Worm (Caenorhabditis elegans) whole organism, L1 larva: ENCODE data around the gene C25G4.8.

Experiments used
- C04F5.9 ChIP-seq: sonication (generic microtip); optimal IDR thresholded peaks from 2 replicates; lab custom pipeline; 2016; ENCODE audit warnings: missing genetic modification characterization, missing compliant biosample characterization
- aly-2 ChIP-seq: fragments of 150-350 bp; optimal IDR thresholded peaks from 2 replicates; lab custom pipeline; 2014; ENCODE audit warnings: missing biosample characterization, missing genetic modification characterization
- ama-1 ChIP-seq: fragments of 150-350 bp; optimal IDR thresholded peaks from 2 replicates; lab custom pipeline; 2014
- ceh-63 ChIP-seq: fragments of 200-800 bp; sonication (Bioruptor generic); optimal IDR thresholded peaks from 2 replicates; lab custom pipeline; 2018; ENCODE audit warnings: mild to moderate bottlenecking, missing genetic modification characterization, missing compliant biosample characterization
- ces-1 ChIP-seq: fragments of 150-350 bp; optimal IDR thresholded peaks from 2 replicates; lab custom pipeline; 2014; ENCODE audit warnings: missing biosample characterization, missing genetic modification reagents, missing genetic modification characterization
- dsc-1 ChIP-seq: sonication (generic microtip); optimal IDR thresholded peaks from 2 replicates; lab custom pipeline; 2016; ENCODE audit warnings: mild to moderate bottlenecking, missing genetic modification characterization, missing compliant biosample characterization
- efl-1 ChIP-seq, 4 experiments: fragments of 150-350 bp; optimal IDR thresholded peaks in 3 of 4; peaks in 1 of 4; 1 replicate in 1 of 4; 2 replicates in 3 of 4; lab custom pipeline; 2014; ENCODE audit warnings: missing biosample characterization in 2 of 4, missing genetic modification characterization in 2 of 4, missing genetic modification reagents in 2 of 4
- fkh-10 ChIP-seq: sonication (generic microtip); optimal IDR thresholded peaks from 2 replicates; lab custom pipeline; 2017; ENCODE audit warnings: missing biosample characterization, missing genetic modification reagents, missing genetic modification characterization
- grh-1 ChIP-seq: fragments of 200-800 bp; sonication (Bioruptor generic); IDR thresholded peaks from 2 replicates; pipeline ENCODE4 v1.3.6; 2022; ENCODE audit warnings: missing genetic modification reagents, missing genetic modification characterization, missing compliant biosample characterization
- hlh-17 ChIP-seq: fragments of 200-800 bp; sonication (Bioruptor generic); optimal IDR thresholded peaks from 2 replicates; lab custom pipeline; 2018; ENCODE audit warnings: missing genetic modification characterization, mild to moderate bottlenecking, missing compliant biosample characterization, moderate library complexity, borderline replicate concordance
- jun-1 ChIP-seq: fragments of 150-350 bp; optimal IDR thresholded peaks from 2 replicates; lab custom pipeline; 2014; ENCODE audit warnings: missing biosample characterization, missing genetic modification reagents, missing genetic modification characterization
- lin-13 ChIP-seq: fragments of 150-350 bp; optimal IDR thresholded peaks from 2 replicates; lab custom pipeline; 2014; ENCODE audit warnings: missing biosample characterization, missing genetic modification reagents, missing genetic modification characterization
- lin-35 ChIP-seq, 2 experiments: fragments of 150-350 bp; optimal IDR thresholded peaks; 2 replicates each; lab custom pipeline; 2014; ENCODE audit warnings: missing biosample characterization in 2 of 2, missing genetic modification characterization in 2 of 2, missing genetic modification reagents in 2 of 2
- lsy-2 ChIP-seq, 2 experiments: fragments of 150-350 bp; optimal IDR thresholded peaks; 2 replicates each; lab custom pipeline; 2014; ENCODE audit warnings: missing biosample characterization in 2 of 2, missing genetic modification characterization in 2 of 2
- mdl-1 ChIP-seq, 2 experiments: fragments of 150-350 bp; optimal IDR thresholded peaks; 2 replicates each; lab custom pipeline; 2014 to 2017; ENCODE audit warnings: missing biosample characterization in 2 of 2, missing genetic modification characterization in 2 of 2, inconsistent platforms in 1 of 2
- mef-2 ChIP-seq: fragments of 150-350 bp; optimal IDR thresholded peaks from 2 replicates; lab custom pipeline; 2014; ENCODE audit warnings: missing biosample characterization, missing genetic modification characterization
- mep-1 ChIP-seq: fragments of 150-350 bp; optimal IDR thresholded peaks from 2 replicates; lab custom pipeline; 2014; ENCODE audit warnings: missing biosample characterization, missing genetic modification characterization
- nhr-11 ChIP-seq: fragments of 150-350 bp; optimal IDR thresholded peaks from 2 replicates; lab custom pipeline; 2014; ENCODE audit warnings: missing biosample characterization, missing genetic modification characterization
- nhr-19 ChIP-seq: fragments of 200-800 bp; sonication (Bioruptor generic); conservative IDR thresholded peaks from 2 replicates; pipeline ENCODE4 v1.3.6; 2022; ENCODE audit warnings: missing genetic modification characterization, missing compliant biosample characterization
- nhr-20 ChIP-seq: sonication (generic microtip); optimal IDR thresholded peaks from 2 replicates; lab custom pipeline; 2016; ENCODE audit warnings: mild to moderate bottlenecking, missing genetic modification characterization, missing compliant biosample characterization
- nhr-47 ChIP-seq: sonication (generic microtip); optimal IDR thresholded peaks from 2 replicates; lab custom pipeline; 2016; ENCODE audit warnings: mild to moderate bottlenecking, missing genetic modification characterization, moderate library complexity, missing compliant biosample characterization
- nhr-71 ChIP-seq: sonication (generic microtip); optimal IDR thresholded peaks from 2 replicates; lab custom pipeline; 2016; ENCODE audit warnings: mild to moderate bottlenecking, missing genetic modification characterization, moderate library complexity, missing compliant biosample characterization
- nhr-76 ChIP-seq: sonication (generic microtip); optimal IDR thresholded peaks from 2 replicates; lab custom pipeline; 2017; ENCODE audit warnings: missing biosample characterization, missing genetic modification characterization
- nhr-77 ChIP-seq: fragments of 150-350 bp; optimal IDR thresholded peaks from 2 replicates; lab custom pipeline; 2014; ENCODE audit warnings: missing biosample characterization, missing genetic modification characterization
- nhr-90 ChIP-seq: sonication (generic microtip); optimal IDR thresholded peaks from 2 replicates; lab custom pipeline; 2016; ENCODE audit warnings: mild to moderate bottlenecking, missing genetic modification characterization, missing compliant biosample characterization; ENCODE audit not compliant: poor library complexity
- rnt-1 ChIP-seq: sonication (generic microtip); optimal IDR thresholded peaks from 2 replicates; lab custom pipeline; 2016; ENCODE audit warnings: mild to moderate bottlenecking, missing genetic modification characterization, moderate library complexity, missing compliant biosample characterization
- sptf-1 ChIP-seq: fragments of 150-350 bp; optimal IDR thresholded peaks from 2 replicates; lab custom pipeline; 2014; ENCODE audit warnings: missing biosample characterization, missing genetic modification characterization
- sup-37 ChIP-seq: fragments of 200-800 bp; sonication (Bioruptor generic); optimal IDR thresholded peaks from 2 replicates; lab custom pipeline; 2018; ENCODE audit warnings: mild to moderate bottlenecking, missing genetic modification characterization, missing compliant biosample characterization
- tbx-2 ChIP-seq: sonication (generic microtip); optimal IDR thresholded peaks from 2 replicates; lab custom pipeline; 2016; ENCODE audit warnings: missing genetic modification characterization, missing compliant biosample characterization
- unc-98 ChIP-seq: fragments of 200-800 bp; sonication (Bioruptor generic); IDR thresholded peaks from 2 replicates; pipeline ENCODE4 v1.3.6; 2022; ENCODE audit warnings: missing genetic modification characterization, missing compliant biosample characterization
- zip-4 ChIP-seq: fragments of 200-800 bp; sonication (Bioruptor generic); optimal IDR thresholded peaks from 2 replicates; lab custom pipeline; 2018; ENCODE audit warnings: mild to moderate bottlenecking, missing genetic modification characterization, moderate library complexity, missing compliant biosample characterization
- ztf-11 ChIP-seq, 2 experiments: sonication (generic microtip); optimal IDR thresholded peaks; 2 replicates each; lab custom pipeline; 2016 to 2017; ENCODE audit warnings: missing genetic modification characterization in 2 of 2, missing biosample characterization in 1 of 2, missing compliant biosample characterization in 1 of 2

C25G4.8 gene

DNA sequence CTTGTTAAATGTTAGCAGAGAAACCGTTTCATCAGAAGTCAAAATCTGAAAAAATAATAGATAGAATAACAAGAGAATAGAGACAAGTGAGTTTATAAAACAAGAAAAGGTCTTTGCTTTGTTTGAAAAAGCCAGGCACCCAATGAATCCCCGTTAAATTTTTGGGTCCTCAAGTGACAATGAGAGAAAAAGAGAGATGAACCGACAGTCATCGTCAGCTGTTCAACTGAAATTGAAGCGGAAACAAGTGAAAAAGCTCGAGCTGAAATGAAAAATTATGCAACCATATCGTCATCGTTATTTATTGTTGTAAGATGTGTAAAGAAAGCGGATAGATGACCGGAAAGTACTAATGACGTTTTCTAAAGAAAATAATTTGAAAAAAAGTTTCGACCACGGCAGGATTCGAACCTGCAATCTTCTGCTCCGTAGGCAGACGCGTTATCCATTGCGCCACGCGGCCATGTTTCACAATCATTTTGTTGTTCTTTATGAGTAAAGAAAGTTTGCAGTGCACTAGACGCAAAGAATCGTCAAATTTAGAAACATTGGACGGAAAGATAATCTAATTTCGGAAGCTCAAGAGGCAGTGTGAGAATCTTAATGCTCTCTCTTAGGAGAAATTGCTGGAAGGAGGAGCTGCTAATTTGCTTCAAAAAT lies 45.6 kb downstream of the C25G4.8 start, which contains the start of gene F08G5.3 (continued):
- TF ChIP-seq dsc-1 (tag; lab: Kevin White, UChicago): peak; percentile 56
- TF ChIP-seq efl-1 (optimal IDR thresholded peaks at IDR 0.05; lab: Kevin White, UChicago): peak in 1 of 2 experiments; percentile 43
- TF ChIP-seq efl-1 (GFP tag; optimal IDR thresholded peaks at IDR 0.05 in 1 of 2; lab: Kevin White, UChicago): peak; percentile 17 to 92
- peak; percentile 57 for TF ChIP-seq nhr-90 (tag; lab: Kevin White, UChicago)
- TF ChIP-seq mef-2 (tag; lab: Kevin White, UChicago): peak; percentile 4
- peak; percentile 4 for TF ChIP-seq rnt-1 (tag; lab: Kevin White, UChicago)
- TF ChIP-seq nhr-71 (tag; lab: Kevin White, UChicago): peak; percentile 65
- no peak for TF ChIP-seq nhr-76 (tag; lab: Kevin White, UChicago)
- no peak for TF ChIP-seq ces-1 (GFP tag; lab: Kevin White, UChicago)

DNA sequence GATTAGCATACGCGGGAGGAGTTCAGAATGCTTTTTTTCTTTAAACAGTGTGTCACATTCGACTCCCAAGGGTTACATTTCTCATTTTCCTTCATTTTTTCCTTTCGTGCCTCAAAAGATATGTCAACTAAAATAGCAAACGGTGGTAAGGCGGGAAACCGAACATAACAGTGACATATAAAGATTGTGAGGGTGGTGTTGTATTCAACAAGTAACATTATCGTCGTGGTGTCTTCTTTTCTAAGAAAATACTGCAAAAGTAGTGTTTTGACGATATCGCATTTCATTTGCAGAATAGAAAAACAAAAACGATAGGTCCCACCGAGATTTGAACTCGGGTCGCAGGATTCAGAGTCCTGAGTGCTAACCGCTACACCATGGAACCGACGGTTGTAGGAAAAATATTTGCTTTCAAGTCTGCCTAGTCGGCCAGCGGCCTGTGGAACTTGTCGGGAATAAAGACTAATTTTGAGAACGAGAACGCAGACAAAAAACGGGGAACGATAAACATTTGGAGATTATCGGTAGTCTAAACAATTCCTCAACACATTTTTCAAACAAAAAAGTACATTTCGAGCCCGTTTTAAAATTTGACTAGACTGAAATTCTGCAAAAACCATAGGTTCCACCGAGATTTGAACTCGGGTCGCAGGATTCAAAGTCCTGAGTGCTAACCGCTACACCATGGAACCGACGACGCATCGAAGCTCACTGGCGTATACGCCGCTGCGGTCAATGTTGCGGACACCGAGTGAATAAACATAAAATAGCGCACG lies 46.5 kb downstream of the C25G4.8 start:
- TF ChIP-seq ama-1 (lab: Kevin White, UChicago): no peak
- TF ChIP-seq nhr-71 (tag; lab: Kevin White, UChicago): peak; percentile 13
- peak in 1 of 2 experiments; percentile 10 for TF ChIP-seq lin-35 (GFP tag; optimal IDR thresholded peaks at IDR 0.05; lab: Kevin White, UChicago)
- peak; percentile 34 for TF ChIP-seq nhr-19 (GFP tag; lab: Robert Waterston, UW)
- no peak for TF ChIP-seq nhr-47 (tag; lab: Kevin White, UChicago)
- no peak for TF ChIP-seq mep-1
- TF ChIP-seq efl-1 (optimal IDR thresholded peaks at IDR 0.05; lab: Kevin White, UChicago): peak in 1 of 2 experiments; percentile 10
- TF ChIP-seq efl-1 (GFP tag; optimal IDR thresholded peaks at IDR 0.05 in 1 of 2; lab: Kevin White, UChicago): peak in 1 of 2 experiments; percentile 87
- peak; percentile 21 for TF ChIP-seq rnt-1 (tag; lab: Kevin White, UChicago)
- TF ChIP-seq lsy-2 (tag; optimal IDR thresholded peaks at IDR 0.05; lab: Kevin White, UChicago): peak in 1 of 2 experiments; percentile 24

DNA sequence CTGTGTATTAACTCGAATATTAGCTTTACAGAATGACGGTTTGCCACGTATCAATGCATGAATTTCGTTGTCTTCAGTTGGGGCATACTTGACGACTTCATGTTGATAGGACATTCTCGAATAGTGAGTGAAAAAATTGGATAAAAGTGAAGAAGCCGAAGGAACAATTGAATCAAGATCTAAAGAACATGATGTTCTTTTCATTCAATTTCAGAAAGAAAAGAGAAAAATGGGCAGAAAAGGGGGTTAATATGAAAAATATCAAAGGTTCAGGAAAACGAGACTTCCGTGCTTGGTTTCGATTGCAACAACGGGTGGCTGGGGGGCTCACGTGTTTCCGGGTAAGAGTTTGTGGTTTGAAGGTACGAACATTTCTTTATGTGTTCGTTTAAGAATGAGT lies 48.7 kb downstream of the C25G4.8 start:
- TF ChIP-seq efl-1 (optimal IDR thresholded peaks at IDR 0.05; lab: Kevin White, UChicago) (no peak), efl-1 (GFP tag; optimal IDR thresholded peaks at IDR 0.05 in 1 of 2; lab: Kevin White, UChicago) (peak in 1 of 2 experiments; percentile 28), sup-37 (GFP tag; lab: Kevin White, UChicago) (no peak), sptf-1 (tag; lab: Kevin White, UChicago) (no peak), mdl-1 (tag; optimal IDR thresholded peaks at IDR 0.05; lab: Kevin White, UChicago) (no peak), fkh-10 (peak; percentile 71)

DNA sequence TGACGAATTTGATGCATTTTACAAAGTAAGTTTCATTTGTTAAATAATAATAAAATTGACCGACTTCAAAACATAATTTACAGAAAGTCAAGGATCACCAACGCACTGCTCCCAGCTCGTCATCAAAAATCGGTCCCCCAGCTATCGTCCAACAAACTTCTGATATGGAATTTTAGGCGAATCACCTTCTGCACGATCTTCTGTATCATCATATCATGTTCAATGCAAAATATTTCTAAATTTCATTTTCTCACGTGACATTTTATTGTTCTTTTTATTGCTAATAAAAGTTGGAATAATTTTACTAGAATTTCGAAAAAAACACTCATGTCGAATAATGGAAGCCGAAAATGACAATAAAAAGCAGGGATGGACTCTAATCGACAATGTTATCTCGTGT lies 53.1 kb downstream of the C25G4.8 start, which contains the start of gene acl-13:
TSS of gene acl-13 (plus strand) at position 301 of the 400 bp plus-strand sequence.
- TF ChIP-seq ztf-11 (tag; optimal IDR thresholded peaks at IDR 0.05; lab: Kevin White, UChicago): no peak
- TF ChIP-seq unc-98 (GFP tag; lab: Robert Waterston, UW): no peak
- TF ChIP-seq mep-1: no peak
- TF ChIP-seq tbx-2 (tag; lab: Kevin White, UChicago): no peak
- TF ChIP-seq C04F5.9 (tag; lab: Kevin White, UChicago): no peak
- TF ChIP-seq nhr-11 (tag; lab: Kevin White, UChicago): no peak
- TF ChIP-seq zip-4 (GFP tag; lab: Kevin White, UChicago): no peak
- TF ChIP-seq ces-1 (GFP tag; lab: Kevin White, UChicago): no peak
- no peak for TF ChIP-seq grh-1 (GFP tag; lab: Robert Waterston, UW)
- TF ChIP-seq nhr-20: no peak
- TF ChIP-seq aly-2 (tag; lab: Kevin White, UChicago): no peak
- TF ChIP-seq nhr-77: no peak
- no peak for TF ChIP-seq ceh-63 (GFP tag; lab: Kevin White, UChicago)
- no peak for TF ChIP-seq jun-1 (tag; lab: Kevin White, UChicago)
- no peak for TF ChIP-seq hlh-17
- TF ChIP-seq lin-13 (GFP tag; lab: Kevin White, UChicago): no peak
